Worm (Caenorhabditis elegans) whole organism, early embryonic: ENCODE data around the gene str-240.

Experiments
- flt-1 ChIP-seq: fragments of 200-800 bp; sonication (Bioruptor generic); IDR thresholded peaks from 2 replicates; pipeline ENCODE4 v1.3.6; 2022; ENCODE audit warnings: missing genetic modification characterization, missing compliant biosample characterization
- hnd-1 ChIP-seq: sonication (generic microtip); optimal IDR thresholded peaks from 2 replicates; lab custom pipeline; 2016; ENCODE audit warnings: missing genetic modification characterization, missing compliant biosample characterization

ce11 chrV:1494469-1494868, 27.3 kb downstream of the str-240 start, which contains the start of gene spig-7:
- TF ChIP-seq flt-1 (GFP tag; lab: Robert Waterston, UW): no peak
- no peak for TF ChIP-seq hnd-1 (tag; lab: Kevin White, UChicago)
